Fruit fly (Drosophila melanogaster) whole organism, embryonic: ENCODE data around the gene CG8326.

Experiments used
- B-H1 ChIP-seq: fragments of 200-800 bp; sonication (Bioruptor generic); IDR thresholded peaks from 3 replicates; pipeline ENCODE4 v1.3.6; 2022; ENCODE audit warnings: missing biosample characterization, missing genetic modification characterization
- CG10543 ChIP-seq: fragments of 200-800 bp; sonication (Bioruptor generic); optimal IDR thresholded peaks from 3 replicates; lab custom pipeline; 2017; ENCODE audit warnings: missing biosample characterization, mild to moderate bottlenecking, missing genetic modification characterization, moderate library complexity
- CG10979 ChIP-seq: fragments of 200-800 bp; sonication (Bioruptor generic); optimal IDR thresholded peaks from 2 replicates; lab custom pipeline; 2018; ENCODE audit warnings: missing biosample characterization, mild to moderate bottlenecking, missing genetic modification characterization, moderate library complexity
- CG11247 ChIP-seq: fragments of 200-800 bp; sonication (Bioruptor generic); IDR thresholded peaks from 2 replicates; pipeline ENCODE4 v1.3.6; 2022; ENCODE audit warnings: missing biosample characterization, missing genetic modification characterization
- CG11696 ChIP-seq: fragments of 200-800 bp; sonication (Bioruptor generic); IDR thresholded peaks from 2 replicates; pipeline ENCODE4 v1.3.6; 2022; ENCODE audit warnings: missing biosample characterization, missing genetic modification characterization
- CG12236 ChIP-seq: fragments of 200-800 bp; sonication (Bioruptor generic); optimal IDR thresholded peaks from 2 replicates; lab custom pipeline; 2016; ENCODE audit warnings: missing biosample characterization, missing genetic modification characterization
- CG1529 ChIP-seq: fragments of 200-800 bp; sonication (Bioruptor generic); optimal IDR thresholded peaks from 3 replicates; lab custom pipeline; 2018; ENCODE audit warnings: missing biosample characterization, missing genetic modification characterization
- CG15601 ChIP-seq: fragments of 200-800 bp; sonication (Bioruptor generic); optimal IDR thresholded peaks from 3 replicates; lab custom pipeline; 2019; ENCODE audit warnings: missing biosample characterization, mild to moderate bottlenecking, missing genetic modification characterization, moderate library complexity
- CG17186 ChIP-seq: fragments of 200-800 bp; sonication (Bioruptor generic); optimal IDR thresholded peaks from 3 replicates; lab custom pipeline; 2017; ENCODE audit warnings: missing biosample characterization, missing genetic modification reagents, missing genetic modification characterization
- CG17568 ChIP-seq: fragments of 200-800 bp; sonication (Bioruptor generic); optimal IDR thresholded peaks from 2 replicates; lab custom pipeline; 2018; ENCODE audit warnings: missing biosample characterization, mild to moderate bottlenecking, missing genetic modification characterization, moderate library complexity
- CG1792 ChIP-seq: fragments of 200-800 bp; sonication (Bioruptor generic); optimal IDR thresholded peaks from 2 replicates; lab custom pipeline; 2016; ENCODE audit warnings: missing biosample characterization, missing genetic modification characterization
- CG2889 ChIP-seq: fragments of 200-800 bp; sonication (Bioruptor generic); IDR thresholded peaks from 3 replicates; pipeline ENCODE4 v1.3.6; 2022; ENCODE audit warnings: missing biosample characterization, missing genetic modification characterization
- CG3163 ChIP-seq: fragments of 200-800 bp; sonication (Bioruptor generic); optimal IDR thresholded peaks from 3 replicates; lab custom pipeline; 2016; ENCODE audit warnings: missing biosample characterization, missing genetic modification characterization
- CG3726 ChIP-seq: fragments of 200-800 bp; sonication (Bioruptor generic); IDR thresholded peaks from 3 replicates; pipeline ENCODE4, ENCODE4 v1.3.6; 2022; ENCODE audit warnings: missing biosample characterization, missing genetic modification characterization
- CG6175 ChIP-seq: fragments of 200-800 bp; sonication (Bioruptor generic); IDR thresholded peaks from 3 replicates; pipeline ENCODE4 v1.3.6; 2022; ENCODE audit warnings: missing biosample characterization, missing genetic modification characterization
- CG6272 ChIP-seq: fragments of 200-800 bp; sonication (Bioruptor generic); IDR thresholded peaks from 2 replicates; pipeline ENCODE4 v1.3.6; 2022; ENCODE audit warnings: missing biosample characterization, missing genetic modification characterization
- CG6654 ChIP-seq: fragments of 200-800 bp; sonication (Bioruptor generic); optimal IDR thresholded peaks from 2 replicates; lab custom pipeline; 2017; ENCODE audit warnings: missing biosample characterization, mild to moderate bottlenecking, missing genetic modification characterization
- CG7271 ChIP-seq: fragments of 200-800 bp; sonication (Bioruptor generic); optimal IDR thresholded peaks from 2 replicates; lab custom pipeline; 2018; ENCODE audit warnings: missing biosample characterization, mild to moderate bottlenecking, missing genetic modification characterization, moderate library complexity
- CG8765 ChIP-seq: fragments of 200-800 bp; sonication (Bioruptor generic); IDR thresholded peaks from 2 replicates; pipeline ENCODE4 v1.3.6; 2022; ENCODE audit warnings: missing biosample characterization, missing genetic modification characterization
- CG9609 ChIP-seq: fragments of 200-800 bp; sonication (Bioruptor generic); optimal IDR thresholded peaks from 3 replicates; lab custom pipeline; 2016; ENCODE audit warnings: missing biosample characterization, missing genetic modification characterization
- D19A ChIP-seq: fragments of 200-800 bp; optimal IDR thresholded peaks from 3 replicates; lab custom pipeline; 2019; ENCODE audit warnings: missing biosample characterization, mild to moderate bottlenecking, missing genetic modification characterization, moderate library complexity
- Dek ChIP-seq: fragments of 200-800 bp; sonication (Bioruptor generic); optimal IDR thresholded peaks from 3 replicates; lab custom pipeline; 2019; ENCODE audit warnings: missing biosample characterization, mild to moderate bottlenecking, missing genetic modification characterization, moderate library complexity
- Dip2 ChIP-seq: fragments of 200-800 bp; sonication (Bioruptor generic); IDR thresholded peaks from 2 replicates; pipeline ENCODE4 v1.3.6; 2022; ENCODE audit warnings: missing biosample characterization, missing genetic modification characterization
- Dref ChIP-seq: fragments of 200-800 bp; sonication (Bioruptor generic); IDR thresholded peaks from 2 replicates; pipeline ENCODE4 v1.3.6; 2022; ENCODE audit warnings: missing biosample characterization, missing genetic modification characterization
- HLH54F ChIP-seq: fragments of 200-800 bp; sonication (Bioruptor generic); optimal IDR thresholded peaks from 3 replicates; lab custom pipeline; 2016; ENCODE audit warnings: missing biosample characterization, missing genetic modification characterization
- Hr78 ChIP-seq, 2 experiments: fragments of 200-800 bp in 1 of 2; fragments of >200 bp in 1 of 2; sonication (Bioruptor generic) in 1 of 2; optimal IDR thresholded peaks; 2 replicates each; lab custom pipeline; 2017 to 2019; ENCODE audit warnings: missing biosample characterization in 2 of 2, missing genetic modification characterization in 2 of 2, mild to moderate bottlenecking in 1 of 2, moderate library complexity in 1 of 2
- MTF-1 ChIP-seq: fragments of 200-800 bp; sonication (Bioruptor generic); optimal IDR thresholded peaks from 2 replicates; lab custom pipeline; 2018; ENCODE audit warnings: missing biosample characterization, mild to moderate bottlenecking, missing genetic modification characterization, borderline replicate concordance
- NFAT ChIP-seq: fragments of 200-800 bp; sonication (Bioruptor generic); IDR thresholded peaks from 2 replicates; pipeline ENCODE4 v1.3.6; 2022; ENCODE audit warnings: missing biosample characterization, missing genetic modification characterization
- Sry-δ ChIP-seq: fragments of 200-800 bp; sonication (Bioruptor generic); optimal IDR thresholded peaks from 2 replicates; lab custom pipeline; 2016; ENCODE audit warnings: missing biosample characterization, missing genetic modification characterization
- Tbp ChIP-seq: fragments of >200 bp; optimal IDR thresholded peaks from 2 replicates; lab custom pipeline; 2018; ENCODE audit warnings: missing biosample characterization, missing genetic modification characterization
- ara ChIP-seq: fragments of 200-800 bp; sonication (Bioruptor generic); IDR thresholded peaks from 2 replicates; pipeline ENCODE4 v1.3.6; 2022; ENCODE audit warnings: missing biosample characterization, missing genetic modification characterization
- cwo ChIP-seq: fragments of 200-800 bp; sonication (Bioruptor generic); optimal IDR thresholded peaks from 3 replicates; lab custom pipeline; 2017; ENCODE audit warnings: missing biosample characterization, missing genetic modification characterization, mild to moderate bottlenecking, moderate library complexity, missing genetic modification reagents
- danr ChIP-seq: fragments of 200-800 bp; sonication (Bioruptor generic); IDR thresholded peaks from 2 replicates; pipeline ENCODE4 v1.3.6; 2022; ENCODE audit warnings: missing biosample characterization, missing genetic modification characterization
- dysf ChIP-seq: fragments of 200-800 bp; sonication (Bioruptor generic); IDR thresholded peaks from 3 replicates; pipeline ENCODE4 v1.3.6; 2022; ENCODE audit warnings: missing biosample characterization, missing genetic modification characterization
- fu2 ChIP-seq: fragments of 200-800 bp; sonication (Bioruptor generic); optimal IDR thresholded peaks from 2 replicates; lab custom pipeline; 2016; ENCODE audit warnings: missing biosample characterization, missing genetic modification characterization
- gro ChIP-seq: fragments of 200-800 bp; sonication (Bioruptor generic); optimal IDR thresholded peaks from 2 replicates; lab custom pipeline; 2016; ENCODE audit warnings: missing biosample characterization, missing genetic modification characterization
- gt ChIP-seq: fragments of 200-800 bp; sonication (Bioruptor generic); IDR thresholded peaks from 2 replicates; pipeline ENCODE4 v1.3.6; 2022; ENCODE audit warnings: missing biosample characterization, missing genetic modification characterization
- hb ChIP-seq: fragments of 200-800 bp; sonication (Bioruptor generic); IDR thresholded peaks from 3 replicates; pipeline ENCODE4 v1.3.6; 2022; ENCODE audit warnings: missing biosample characterization, missing genetic modification characterization; ENCODE audit not compliant: partially characterized antibody
- jing ChIP-seq: fragments of 200-800 bp; sonication (Bioruptor generic); optimal IDR thresholded peaks from 2 replicates; lab custom pipeline; 2018; ENCODE audit warnings: missing biosample characterization, mild to moderate bottlenecking, missing genetic modification characterization
- jumu ChIP-seq: fragments of 200-800 bp; sonication (Bioruptor generic); optimal IDR thresholded peaks from 3 replicates; lab custom pipeline; 2016; ENCODE audit warnings: missing biosample characterization, missing genetic modification characterization
- ken ChIP-seq: fragments of 200-800 bp; sonication (Bioruptor generic); IDR thresholded peaks from 3 replicates; pipeline ENCODE4 v1.3.6; 2022; ENCODE audit warnings: missing biosample characterization, missing genetic modification characterization
- klu ChIP-seq: fragments of 200-800 bp; sonication (Bioruptor generic); IDR thresholded peaks from 2 replicates; pipeline ENCODE4 v1.3.6; 2022; ENCODE audit warnings: missing biosample characterization, missing genetic modification characterization
- knrl ChIP-seq: fragments of 200-800 bp; sonication (Bioruptor generic); IDR thresholded peaks from 3 replicates; pipeline ENCODE4 v1.3.6; 2022; ENCODE audit warnings: missing biosample characterization, missing genetic modification characterization; ENCODE audit not compliant: partially characterized antibody
- lab ChIP-seq: fragments of 200-800 bp; sonication (Bioruptor generic); optimal IDR thresholded peaks from 3 replicates; lab custom pipeline; 2017; ENCODE audit warnings: missing biosample characterization, missing genetic modification characterization, mild to moderate bottlenecking, moderate library complexity, missing genetic modification reagents
- lilli ChIP-seq: fragments of 200-800 bp; sonication (Bioruptor generic); optimal IDR thresholded peaks from 3 replicates; lab custom pipeline; 2016; ENCODE audit warnings: missing biosample characterization, missing genetic modification characterization
- otp ChIP-seq: fragments of 200-800 bp; sonication (Bioruptor generic); IDR thresholded peaks from 3 replicates; pipeline ENCODE4, ENCODE4 v1.3.6; 2022; ENCODE audit warnings: missing biosample characterization, missing genetic modification characterization
- p53 ChIP-seq: fragments of 200-800 bp; sonication (Bioruptor generic); optimal IDR thresholded peaks from 2 replicates; lab custom pipeline; 2016; ENCODE audit warnings: missing biosample characterization, missing genetic modification characterization
- pan ChIP-seq, 4 experiments: fragments of >200 bp in 3 of 4; fragments of 200-800 bp in 1 of 4; sonication (Bioruptor generic) in 1 of 4; optimal IDR thresholded peaks in 3 of 4; IDR thresholded peaks in 1 of 4; 2 replicates each; pipeline versions ENCODE4 v1.3.6 to Lab custom; 2017 to 2022; ENCODE audit warnings: missing biosample characterization in 2 of 4, missing genetic modification characterization in 2 of 4, mixed read lengths in 1 of 4
- pzg ChIP-seq: fragments of 200-800 bp; sonication (Bioruptor generic); optimal IDR thresholded peaks from 3 replicates; lab custom pipeline; 2018; ENCODE audit warnings: missing biosample characterization, mild to moderate bottlenecking, missing genetic modification characterization, moderate library complexity
- repo ChIP-seq: fragments of 200-800 bp; sonication (Bioruptor generic); optimal IDR thresholded peaks from 2 replicates; lab custom pipeline; 2016; ENCODE audit warnings: missing biosample characterization, missing genetic modification characterization
- tap ChIP-seq: fragments of 200-800 bp; optimal IDR thresholded peaks from 3 replicates; lab custom pipeline; 2019; ENCODE audit warnings: missing biosample characterization, mild to moderate bottlenecking, missing genetic modification characterization, moderate library complexity
- yki ChIP-seq: fragments of >200 bp; optimal IDR thresholded peaks from 3 replicates; lab custom pipeline; 2018

Gene CG8326

DNA sequence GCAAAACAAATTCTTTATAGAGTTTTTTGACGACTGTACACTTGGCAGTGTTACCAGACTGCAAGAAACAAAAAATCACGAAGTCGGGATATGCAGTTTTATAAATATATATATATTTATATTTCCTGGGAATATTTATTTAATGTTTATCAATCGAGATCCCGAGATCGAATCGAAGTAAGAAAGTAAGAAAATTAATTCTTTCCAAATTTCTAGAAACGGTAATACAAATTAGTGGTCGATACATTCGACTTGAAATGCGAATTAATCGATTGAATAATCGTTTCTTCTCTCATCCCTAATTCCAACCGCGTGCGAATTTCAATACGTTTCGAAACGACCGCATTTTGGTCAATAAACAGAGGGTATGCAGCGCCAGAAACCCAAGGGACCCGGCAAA is 6.7 kb upstream of the CG8326 start, which contains the start of the genes CG8289 and CG5800 (continued):
- TF ChIP-seq Tbp (GFP tag; lab: Kevin White, UChicago) = no peak
- no peak for TF ChIP-seq jumu (GFP tag; lab: Kevin White, UChicago)
- TF ChIP-seq pzg (GFP tag; lab: Kevin White, UChicago) = peak; percentile 49
- TF ChIP-seq ara (GFP tag; lab: Robert Waterston, UW) = no peak
- 0 out of 3 replicates have a peak, but pooled peaks have one; percentile 14 for TF ChIP-seq hb
- TF ChIP-seq HLH54F (GFP tag; lab: Kevin White, UChicago) = no peak
- no peak for TF ChIP-seq lab (GFP tag; lab: Kevin White, UChicago)
- TF ChIP-seq danr (GFP tag; lab: Robert Waterston, UW) = no peak
- TF ChIP-seq fu2 (GFP tag; lab: Kevin White, UChicago) = no peak
- TF ChIP-seq CG1792 (GFP tag; lab: Kevin White, UChicago) = no peak
- peak; percentile 67 for TF ChIP-seq Dref (GFP tag; lab: Robert Waterston, UW)
- TF ChIP-seq CG6175 (GFP tag; lab: Robert Waterston, UW) = no peak
- TF ChIP-seq CG12236 (GFP tag; lab: Kevin White, UChicago) = no peak
- no peak for TF ChIP-seq ken
- TF ChIP-seq CG6654 = no peak
- no peak for TF ChIP-seq CG1529 (GFP tag; lab: Kevin White, UChicago)
- TF ChIP-seq lilli (GFP tag; lab: Kevin White, UChicago) = no peak
- no peak for TF ChIP-seq pan (optimal IDR thresholded peaks at IDR 0.05; lab: Kevin White, UChicago)
- no peak for TF ChIP-seq pan (GFP tag; optimal IDR thresholded peaks at IDR 0.05 in 1 of 2, IDR thresholded peaks at IDR 0.05 in 1 of 2)
- TF ChIP-seq gt (GFP tag; lab: Robert Waterston, UW) = no peak
- TF ChIP-seq Hr78 (GFP tag; optimal IDR thresholded peaks at IDR 0.05; lab: Kevin White, UChicago) = no peak
- no peak for TF ChIP-seq Dip2 (GFP tag; lab: Robert Waterston, UW)
- TF ChIP-seq CG11696 (GFP tag; lab: Robert Waterston, UW) = no peak
- no peak for TF ChIP-seq tap
- TF ChIP-seq CG8765 = no peak
- no peak for TF ChIP-seq B-H1 (GFP tag; lab: Robert Waterston, UW)
- peak; percentile 19 for TF ChIP-seq CG10979 (tag; lab: Kevin White, UChicago)
- TF ChIP-seq CG6272 (GFP tag; lab: Robert Waterston, UW) = no peak
- no peak for TF ChIP-seq gro (GFP tag; lab: Kevin White, UChicago)
- no peak for TF ChIP-seq CG9609
- no peak for TF ChIP-seq MTF-1 (GFP tag; lab: Kevin White, UChicago)
- peak; percentile 5 for TF ChIP-seq CG10543 (GFP tag; lab: Kevin White, UChicago)
- TF ChIP-seq otp (GFP tag; lab: Robert Waterston, UW) = no peak
- no peak for TF ChIP-seq dysf (GFP tag; lab: Robert Waterston, UW)
- no peak for TF ChIP-seq CG7271 (tag; lab: Kevin White, UChicago)
- TF ChIP-seq Sry-δ = peak; percentile 79
- TF ChIP-seq cwo (GFP tag; lab: Kevin White, UChicago) = no peak
- no peak for TF ChIP-seq klu
- TF ChIP-seq NFAT (GFP tag; lab: Robert Waterston, UW) = no peak
- TF ChIP-seq CG3163 = no peak
- no peak for TF ChIP-seq D19A (tag; lab: Kevin White, UChicago)
- no peak for TF ChIP-seq CG3726 (GFP tag; lab: Robert Waterston, UW)
- TF ChIP-seq knrl (GFP tag; lab: Robert Waterston, UW) = peak; percentile 68
- no peak for TF ChIP-seq CG11247
- no peak for TF ChIP-seq CG15601 (tag; lab: Kevin White, UChicago)
- no peak for TF ChIP-seq repo (GFP tag; lab: Kevin White, UChicago)
- no peak for TF ChIP-seq jing (GFP tag; lab: Kevin White, UChicago)
- no peak for TF ChIP-seq yki
- no peak for TF ChIP-seq CG2889
- no peak for TF ChIP-seq p53
- no peak for TF ChIP-seq CG17186 (GFP tag; lab: Kevin White, UChicago)
- no peak for TF ChIP-seq Dek
- TF ChIP-seq CG17568 (GFP tag; lab: Kevin White, UChicago) = no peak
